Worm (Caenorhabditis elegans): Measurements from ENCODE around the gene zim-2.

DNA sequence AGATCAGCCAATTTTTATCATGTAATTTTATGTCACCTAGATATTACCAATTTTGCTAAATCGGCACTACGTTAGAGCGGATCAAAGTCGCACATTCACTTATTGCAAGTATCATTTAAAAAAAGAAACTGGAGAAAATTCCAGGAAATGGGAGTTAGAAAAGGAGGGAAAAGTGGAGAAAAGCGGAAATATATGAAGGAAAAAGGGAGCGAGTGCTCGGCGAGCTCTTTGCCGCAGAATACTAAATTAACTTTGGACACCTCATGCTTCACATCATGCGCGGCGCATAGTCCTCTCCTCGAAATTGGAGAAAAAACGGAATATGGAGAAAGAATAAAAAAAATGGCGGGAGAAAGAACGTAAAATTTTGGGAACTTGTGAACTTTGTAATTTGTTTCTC lies 47.5 kb upstream of the zim-2 start:
- TF ChIP-seq efl-1 (optimal IDR thresholded peaks at IDR 0.05) (no peak), efl-1 (GFP tag; optimal IDR thresholded peaks at IDR 0.05 in 1 of 2) (no peak), pqm-1 (tag; optimal IDR thresholded peaks at IDR 0.05) (no peak), vab-15 (tag; optimal IDR thresholded peaks at IDR 0.05) (no peak), mdl-1 (tag; optimal IDR thresholded peaks at IDR 0.05) (no peak), pag-3 (tag; optimal IDR thresholded peaks at IDR 0.05; ENCODE audit: borderline replicate concordance, insufficient read depth) (no peak), nhr-76 (tag; optimal IDR thresholded peaks at IDR 0.05) (no peak), nhr-28 (tag; optimal IDR thresholded peaks at IDR 0.05) (no peak), lin-14 (GFP tag; optimal IDR thresholded peaks at IDR 0.05) (peak; percentile 88), skn-1 (tag; optimal IDR thresholded peaks at IDR 0.05) (no peak)
